Fruit fly (Drosophila melanogaster) whole organism, embryonic: ENCODE results near the gene Smu1.

Source experiments
- Asciz ChIP-seq: fragments of 200-800 bp; sonication (Bioruptor generic); optimal IDR thresholded peaks from 2 replicates; lab custom pipeline; 2017; ENCODE audit warnings: missing biosample characterization, mild to moderate bottlenecking, missing genetic modification characterization, missing genetic modification reagents
- Atf-2 ChIP-seq: fragments of 200-800 bp; sonication (Bioruptor generic); optimal IDR thresholded peaks from 2 replicates; lab custom pipeline; 2016; ENCODE audit warnings: missing biosample characterization, missing genetic modification characterization
- CG10209 ChIP-seq: fragments of 200-800 bp; sonication (Bioruptor generic); optimal IDR thresholded peaks from 3 replicates; lab custom pipeline; 2017; ENCODE audit warnings: missing biosample characterization, mild to moderate bottlenecking, missing genetic modification characterization, missing genetic modification reagents
- CG11085 ChIP-seq: fragments of 200-800 bp; sonication (Bioruptor generic); IDR thresholded peaks from 2 replicates; pipeline ENCODE4 v1.3.6; 2022; ENCODE audit warnings: missing biosample characterization, missing genetic modification characterization
- CG14667 ChIP-seq: fragments of 200-800 bp; sonication (Bioruptor generic); IDR thresholded peaks from 2 replicates; pipeline ENCODE4 v1.3.6; 2022; ENCODE audit warnings: missing biosample characterization, missing genetic modification characterization
- CG14965 ChIP-seq: fragments of 200-800 bp; sonication (Bioruptor generic); optimal IDR thresholded peaks from 2 replicates; lab custom pipeline; 2016; ENCODE audit warnings: missing biosample characterization, missing genetic modification characterization, borderline replicate concordance
- CG15269 ChIP-seq: fragments of 200-800 bp; sonication (Bioruptor generic); optimal IDR thresholded peaks from 2 replicates; lab custom pipeline; 2018; ENCODE audit warnings: missing biosample characterization, mild to moderate bottlenecking, missing genetic modification characterization, moderate library complexity
- CG18619 ChIP-seq: fragments of 200-800 bp; sonication (Bioruptor generic); optimal IDR thresholded peaks from 3 replicates; lab custom pipeline; 2017; ENCODE audit warnings: missing biosample characterization, mild to moderate bottlenecking, missing genetic modification characterization
- CG2199 ChIP-seq: fragments of 200-800 bp; sonication (Bioruptor generic); IDR thresholded peaks from 3 replicates; pipeline ENCODE4 v1.3.6; 2022; ENCODE audit warnings: missing biosample characterization, missing genetic modification characterization
- CG5245 ChIP-seq: fragments of 200-800 bp; sonication (Bioruptor generic); optimal IDR thresholded peaks from 3 replicates; lab custom pipeline; 2016; ENCODE audit warnings: missing biosample characterization, missing genetic modification characterization
- CG6683 ChIP-seq: fragments of 200-800 bp; sonication (Bioruptor generic); optimal IDR thresholded peaks from 2 replicates; lab custom pipeline; 2017; ENCODE audit warnings: missing biosample characterization, mild to moderate bottlenecking, missing genetic modification characterization, missing genetic modification reagents
- CG6765 ChIP-seq: fragments of 200-800 bp; sonication (Bioruptor generic); optimal IDR thresholded peaks from 3 replicates; lab custom pipeline; 2017; ENCODE audit warnings: missing biosample characterization, mild to moderate bottlenecking, missing genetic modification characterization
- CG7556 ChIP-seq: fragments of 200-800 bp; sonication (Bioruptor generic); optimal IDR thresholded peaks from 2 replicates; lab custom pipeline; 2017; ENCODE audit warnings: missing biosample characterization, mild to moderate bottlenecking, missing genetic modification characterization
- CG7963 ChIP-seq: fragments of 200-800 bp; sonication (Bioruptor generic); IDR thresholded peaks from 3 replicates; pipeline ENCODE4 v1.3.6; 2022; ENCODE audit warnings: missing biosample characterization, missing genetic modification characterization; ENCODE audit not compliant: partially characterized antibody
- CG8359 ChIP-seq: fragments of 200-800 bp; sonication (Bioruptor generic); optimal IDR thresholded peaks from 2 replicates; lab custom pipeline; 2017; ENCODE audit warnings: missing biosample characterization, mild to moderate bottlenecking, missing genetic modification characterization, borderline replicate concordance
- CG8944 ChIP-seq: fragments of 200-800 bp; sonication (Bioruptor generic); optimal IDR thresholded peaks from 3 replicates; lab custom pipeline; 2016; ENCODE audit warnings: missing biosample characterization, missing genetic modification characterization
- CG9437 ChIP-seq: fragments of 200-800 bp; sonication (Bioruptor generic); optimal IDR thresholded peaks from 2 replicates; lab custom pipeline; 2018; ENCODE audit warnings: missing biosample characterization, mild to moderate bottlenecking, missing genetic modification characterization
- Elba2 ChIP-seq: fragments of 200-800 bp; sonication (Bioruptor generic); optimal IDR thresholded peaks from 3 replicates; lab custom pipeline; 2016; ENCODE audit warnings: missing biosample characterization, missing genetic modification characterization
- H2.0 ChIP-seq: fragments of 200-800 bp; sonication (Bioruptor generic); IDR thresholded peaks from 2 replicates; pipeline ENCODE4 v1.3.6; 2022; ENCODE audit warnings: missing biosample characterization, missing genetic modification characterization
- HLH54F ChIP-seq: fragments of 200-800 bp; sonication (Bioruptor generic); optimal IDR thresholded peaks from 3 replicates; lab custom pipeline; 2016; ENCODE audit warnings: missing biosample characterization, missing genetic modification characterization
- HmgZ ChIP-seq: fragments of 200-800 bp; sonication (Bioruptor generic); optimal IDR thresholded peaks from 2 replicates; lab custom pipeline; 2018; ENCODE audit warnings: missing biosample characterization, mild to moderate bottlenecking, missing genetic modification characterization
- Kr ChIP-seq: fragments of 200-800 bp; sonication (Bioruptor generic); optimal IDR thresholded peaks from 2 replicates; lab custom pipeline; 2017; ENCODE audit warnings: missing biosample characterization, mild to moderate bottlenecking, missing genetic modification characterization
- Max ChIP-seq: fragments of 200-800 bp; sonication (Bioruptor generic); optimal IDR thresholded peaks from 2 replicates; lab custom pipeline; 2016; ENCODE audit warnings: missing biosample characterization, mild to moderate bottlenecking, missing genetic modification characterization
- NK7.1 ChIP-seq: fragments of 200-800 bp; sonication (Bioruptor generic); optimal IDR thresholded peaks from 3 replicates; lab custom pipeline; 2016; ENCODE audit warnings: missing biosample characterization, missing genetic modification characterization
- Nf-YA ChIP-seq: fragments of 200-800 bp; sonication (Bioruptor generic); IDR thresholded peaks from 2 replicates; pipeline ENCODE4 v1.3.6; 2022; ENCODE audit warnings: missing biosample characterization, missing genetic modification characterization
- Nf-YC ChIP-seq: fragments of 200-800 bp; optimal IDR thresholded peaks from 3 replicates; lab custom pipeline; 2019; ENCODE audit warnings: missing biosample characterization, mild to moderate bottlenecking, missing genetic modification characterization, moderate library complexity
- Ravus ChIP-seq: fragments of 200-800 bp; sonication (Bioruptor generic); IDR thresholded peaks from 2 replicates; pipeline ENCODE4 v1.3.6; 2022; ENCODE audit warnings: missing biosample characterization, missing genetic modification characterization
- Rfx ChIP-seq: fragments of 200-800 bp; sonication (Bioruptor generic); IDR thresholded peaks from 2 replicates; pipeline ENCODE4 v1.3.6; 2022; ENCODE audit warnings: missing biosample characterization, missing genetic modification characterization
- Sry-β ChIP-seq: fragments of 200-800 bp; sonication (Bioruptor generic); optimal IDR thresholded peaks from 2 replicates; lab custom pipeline; 2018; ENCODE audit warnings: missing biosample characterization, mild to moderate bottlenecking, missing genetic modification characterization, moderate library complexity
- Taf1 ChIP-seq: fragments of 200-800 bp; sonication (Bioruptor generic); IDR thresholded peaks from 2 replicates; pipeline ENCODE4 v1.3.6; 2022; ENCODE audit warnings: missing biosample characterization, missing genetic modification characterization
- Trl ChIP-seq, 3 experiments: fragments of >200 bp in 2 of 3; fragments of 200-800 bp in 1 of 3; sonication (Bioruptor generic) in 1 of 3; optimal IDR thresholded peaks; 2 replicates in 1 of 3; 3 replicates in 2 of 3; lab custom pipeline; 2016 to 2017; ENCODE audit warnings: missing biosample characterization in 1 of 3, missing genetic modification characterization in 1 of 3
- Vsx1 ChIP-seq: fragments of 200-800 bp; sonication (Bioruptor generic); optimal IDR thresholded peaks from 2 replicates; lab custom pipeline; 2017; ENCODE audit warnings: missing biosample characterization, mild to moderate bottlenecking, missing genetic modification characterization, missing genetic modification reagents
- bowl ChIP-seq: fragments of 200-800 bp; sonication (Bioruptor generic); IDR thresholded peaks from 2 replicates; pipeline ENCODE4 v1.3.6; 2022; ENCODE audit warnings: missing biosample characterization, missing genetic modification characterization
- crc ChIP-seq: fragments of 200-800 bp; sonication (Bioruptor generic); optimal IDR thresholded peaks from 2 replicates; lab custom pipeline; 2016; ENCODE audit warnings: missing biosample characterization, missing genetic modification characterization
- gro ChIP-seq: fragments of 200-800 bp; sonication (Bioruptor generic); optimal IDR thresholded peaks from 2 replicates; lab custom pipeline; 2016; ENCODE audit warnings: missing biosample characterization, missing genetic modification characterization
- gt ChIP-seq: fragments of 200-800 bp; sonication (Bioruptor generic); IDR thresholded peaks from 2 replicates; pipeline ENCODE4 v1.3.6; 2022; ENCODE audit warnings: missing biosample characterization, missing genetic modification characterization
- hbn ChIP-seq: fragments of 200-800 bp; sonication (Bioruptor generic); IDR thresholded peaks from 2 replicates; pipeline ENCODE4 v1.3.6; 2022; ENCODE audit warnings: missing biosample characterization, missing genetic modification characterization; ENCODE audit not compliant: partially characterized antibody
- lov ChIP-seq, 2 experiments: fragments of 200-800 bp in 1 of 2; fragments of >200 bp in 1 of 2; sonication (Bioruptor generic) in 1 of 2; IDR thresholded peaks in 1 of 2; optimal IDR thresholded peaks in 1 of 2; 2 replicates in 1 of 2; 3 replicates in 1 of 2; pipeline versions ENCODE4 v1.3.6 to Lab custom; 2017 to 2022; ENCODE audit warnings: missing biosample characterization in 1 of 2, missing genetic modification characterization in 1 of 2
- maf-S ChIP-seq: fragments of 200-800 bp; sonication (Bioruptor generic); optimal IDR thresholded peaks from 2 replicates; lab custom pipeline; 2016; ENCODE audit warnings: missing biosample characterization, missing genetic modification characterization
- otp ChIP-seq: fragments of 200-800 bp; sonication (Bioruptor generic); IDR thresholded peaks from 3 replicates; pipeline ENCODE4, ENCODE4 v1.3.6; 2022; ENCODE audit warnings: missing biosample characterization, missing genetic modification characterization
- pfk ChIP-seq: fragments of 200-800 bp; sonication (Bioruptor generic); optimal IDR thresholded peaks from 2 replicates; lab custom pipeline; 2018; ENCODE audit warnings: missing biosample characterization, mild to moderate bottlenecking, missing genetic modification characterization, moderate library complexity
- salm ChIP-seq: fragments of 200-800 bp; sonication (Bioruptor generic); optimal IDR thresholded peaks from 2 replicates; lab custom pipeline; 2018; ENCODE audit warnings: missing biosample characterization, mild to moderate bottlenecking, missing genetic modification characterization
- scrt ChIP-seq: fragments of 200-800 bp; sonication (Bioruptor generic); optimal IDR thresholded peaks from 2 replicates; lab custom pipeline; 2018; ENCODE audit warnings: missing biosample characterization, mild to moderate bottlenecking, missing genetic modification characterization, moderate library complexity
- sd ChIP-seq: fragments of 200-800 bp; sonication (Bioruptor generic); optimal IDR thresholded peaks from 3 replicates; lab custom pipeline; 2018; ENCODE audit warnings: missing biosample characterization, mild to moderate bottlenecking, missing genetic modification characterization, moderate library complexity
- slbo ChIP-seq: fragments of 200-800 bp; sonication (Bioruptor generic); IDR thresholded peaks from 2 replicates; pipeline ENCODE4 v1.3.6; 2022; ENCODE audit warnings: missing biosample characterization, missing genetic modification characterization
- so ChIP-seq: fragments of 200-800 bp; sonication (Bioruptor generic); IDR thresholded peaks from 3 replicates; pipeline ENCODE4 v1.3.6; 2022; ENCODE audit warnings: missing biosample characterization, missing genetic modification characterization
- twi ChIP-seq: fragments of 200-800 bp; optimal IDR thresholded peaks from 2 replicates; lab custom pipeline; 2019; ENCODE audit warnings: missing biosample characterization, mild to moderate bottlenecking, missing genetic modification characterization, moderate library complexity
- zen ChIP-seq: fragments of 200-800 bp; sonication (Bioruptor generic); optimal IDR thresholded peaks from 3 replicates; lab custom pipeline; 2018; ENCODE audit warnings: missing biosample characterization, mild to moderate bottlenecking, missing genetic modification characterization, moderate library complexity
- zf30C ChIP-seq: fragments of 200-800 bp; sonication (Bioruptor generic); optimal IDR thresholded peaks from 3 replicates; lab custom pipeline; 2018; ENCODE audit warnings: missing biosample characterization, mild to moderate bottlenecking, missing genetic modification characterization

Gene Smu1

DNA sequence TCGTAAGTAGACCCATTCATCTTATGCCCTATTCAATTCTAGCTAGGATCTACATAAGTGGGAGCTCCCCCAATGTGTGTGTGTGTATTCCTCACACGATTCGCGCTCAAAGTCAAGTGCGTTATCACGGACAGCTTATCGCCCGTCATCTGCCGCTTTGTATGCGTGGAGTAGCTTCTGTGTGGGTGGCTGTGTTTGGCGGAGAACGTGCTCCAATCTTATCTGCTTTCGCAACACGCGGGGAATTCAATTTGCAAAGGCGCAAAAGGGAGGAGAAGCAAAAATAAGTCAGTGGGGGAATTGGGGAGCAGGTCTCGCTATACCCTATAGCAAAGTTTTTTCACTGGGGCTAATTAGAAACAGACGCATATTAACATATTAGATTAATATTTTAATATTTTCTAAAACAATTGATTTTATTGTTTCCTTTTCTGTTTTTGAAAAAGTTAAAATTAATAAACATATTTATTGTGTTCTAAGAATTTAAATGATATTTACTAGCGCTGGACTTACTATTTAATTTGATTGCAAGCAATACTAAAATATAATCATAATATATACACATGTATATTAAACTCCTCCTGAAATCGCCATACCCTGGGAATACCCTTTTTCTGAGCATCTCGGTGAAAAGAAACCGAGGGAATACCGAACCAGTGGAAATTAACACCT is 4.1 kb upstream of the Smu1 start (continued):
- TF ChIP-seq Rfx (no peak), NK7.1 (GFP tag; lab: Kevin White, UChicago) (no peak), Vsx1 (GFP tag; lab: Kevin White, UChicago) (no peak), pfk (GFP tag; lab: Kevin White, UChicago) (no peak), Atf-2 (GFP tag; lab: Kevin White, UChicago) (no peak), CG14667 (GFP tag; lab: Robert Waterston, UW) (no peak), maf-S (GFP tag; lab: Kevin White, UChicago) (no peak), CG8359 (no peak), CG14965 (no peak), HLH54F (GFP tag; lab: Kevin White, UChicago) (no peak), CG6683 (GFP tag; lab: Kevin White, UChicago) (peak; percentile 38), Asciz (GFP tag; lab: Kevin White, UChicago) (no peak), twi (tag; lab: Kevin White, UChicago) (no peak), CG11085 (GFP tag; lab: Robert Waterston, UW) (no peak; the same call in 1 of the 2 replicates), crc (GFP tag; lab: Kevin White, UChicago) (no peak), gro (GFP tag; lab: Kevin White, UChicago) (no peak), Ravus (GFP tag; lab: Robert Waterston, UW) (no peak), Sry-β (GFP tag; lab: Kevin White, UChicago) (no peak), scrt (GFP tag; lab: Kevin White, UChicago) (peak; percentile 12), gt (GFP tag; lab: Robert Waterston, UW) (no peak), Elba2 (GFP tag; lab: Kevin White, UChicago) (no peak), CG7963 (no peak), Max (peak; percentile 24), lov (optimal IDR thresholded peaks at IDR 0.05; lab: Kevin White, UChicago) (no peak), lov (GFP tag; IDR thresholded peaks at IDR 0.05; lab: Robert Waterston, UW) (no peak), CG18619 (GFP tag; lab: Kevin White, UChicago) (peak; percentile 35), Taf1 (GFP tag; lab: Robert Waterston, UW) (no peak), CG7556 (GFP tag; lab: Kevin White, UChicago) (peak; percentile 68), zen (tag; lab: Kevin White, UChicago) (no peak), otp (GFP tag; lab: Robert Waterston, UW) (no peak), CG2199 (GFP tag; lab: Robert Waterston, UW) (no peak), CG8944 (GFP tag; lab: Kevin White, UChicago) (no peak), Nf-YC (tag; lab: Kevin White, UChicago) (no peak), sd (tag; lab: Kevin White, UChicago) (peak; percentile 45), HmgZ (no peak), CG15269 (peak; percentile 27), CG10209 (GFP tag; lab: Kevin White, UChicago) (peak; percentile 36), so (GFP tag; lab: Robert Waterston, UW) (no peak), hbn (GFP tag; lab: Robert Waterston, UW) (no peak), CG5245 (no peak), slbo (GFP tag; lab: Robert Waterston, UW) (peak; percentile 69), salm (tag; lab: Kevin White, UChicago) (no peak), CG9437 (GFP tag; lab: Kevin White, UChicago) (no peak), zf30C (GFP tag; lab: Kevin White, UChicago) (no peak), Kr (GFP tag; lab: Kevin White, UChicago) (no peak), CG6765 (GFP tag; lab: Kevin White, UChicago) (peak; percentile 42), Trl (optimal IDR thresholded peaks at IDR 0.05; lab: Kevin White, UChicago) (no peak), Trl (GFP tag; optimal IDR thresholded peaks at IDR 0.05; lab: Kevin White, UChicago) (no peak), H2.0 (no peak), Nf-YA (GFP tag; lab: Robert Waterston, UW) (no peak), bowl (GFP tag; lab: Robert Waterston, UW) (no peak)
